Fruit fly (Drosophila melanogaster) whole organism, embryonic: ENCODE measurements around the gene UQCR-14L.

Source experiments
- Abd-B ChIP-seq: fragments of 200-800 bp; sonication (Bioruptor generic); optimal IDR thresholded peaks from 2 replicates; lab custom pipeline; 2018; ENCODE audit warnings: missing biosample characterization, mild to moderate bottlenecking, missing genetic modification characterization, moderate library complexity
- B-H2 ChIP-seq: fragments of 200-800 bp; sonication (Bioruptor generic); optimal IDR thresholded peaks from 2 replicates; lab custom pipeline; 2018; ENCODE audit warnings: missing biosample characterization, mild to moderate bottlenecking, missing genetic modification characterization
- CG10431 ChIP-seq: fragments of 200-800 bp; sonication (Bioruptor generic); optimal IDR thresholded peaks from 3 replicates; lab custom pipeline; 2018; ENCODE audit warnings: missing biosample characterization, mild to moderate bottlenecking, missing genetic modification characterization
- CG12219 ChIP-seq: fragments of 200-800 bp; sonication (Bioruptor generic); optimal IDR thresholded peaks from 3 replicates; lab custom pipeline; 2018; ENCODE audit warnings: missing biosample characterization, mild to moderate bottlenecking, missing genetic modification characterization
- CG12942 ChIP-seq: fragments of 200-800 bp; sonication (Bioruptor generic); optimal IDR thresholded peaks from 3 replicates; lab custom pipeline; 2016; ENCODE audit warnings: missing biosample characterization, missing genetic modification characterization
- CG15269 ChIP-seq: fragments of 200-800 bp; sonication (Bioruptor generic); optimal IDR thresholded peaks from 2 replicates; lab custom pipeline; 2018; ENCODE audit warnings: missing biosample characterization, mild to moderate bottlenecking, missing genetic modification characterization, moderate library complexity
- CG1647 ChIP-seq: fragments of 200-800 bp; sonication (Bioruptor generic); optimal IDR thresholded peaks from 3 replicates; lab custom pipeline; 2016; ENCODE audit warnings: missing biosample characterization, missing genetic modification characterization
- CG16813 ChIP-seq: fragments of 200-800 bp; sonication (Bioruptor generic); IDR thresholded peaks from 3 replicates; pipeline ENCODE4 v1.3.6; 2022; ENCODE audit warnings: missing biosample characterization, missing genetic modification characterization; ENCODE audit not compliant: partially characterized antibody
- CG17328 ChIP-seq: fragments of 200-800 bp; sonication (Bioruptor generic); IDR thresholded peaks from 2 replicates; pipeline ENCODE4 v1.3.6; 2022; ENCODE audit warnings: missing biosample characterization, missing genetic modification characterization
- CG17568 ChIP-seq: fragments of 200-800 bp; sonication (Bioruptor generic); optimal IDR thresholded peaks from 2 replicates; lab custom pipeline; 2018; ENCODE audit warnings: missing biosample characterization, mild to moderate bottlenecking, missing genetic modification characterization, moderate library complexity
- CG17612 ChIP-seq: fragments of 200-800 bp; sonication (Bioruptor generic); IDR thresholded peaks from 2 replicates; pipeline ENCODE4 v1.3.6; 2022; ENCODE audit warnings: missing biosample characterization, missing genetic modification characterization
- CG17912 ChIP-seq: fragments of 200-800 bp; sonication (Bioruptor generic); optimal IDR thresholded peaks from 2 replicates; lab custom pipeline; 2018; ENCODE audit warnings: missing biosample characterization, mild to moderate bottlenecking, missing genetic modification characterization
- CG18262 ChIP-seq: fragments of 200-800 bp; optimal IDR thresholded peaks from 3 replicates; lab custom pipeline; 2019; ENCODE audit warnings: missing biosample characterization, mild to moderate bottlenecking, missing genetic modification characterization, moderate library complexity
- CG1832 ChIP-seq: fragments of 200-800 bp; sonication (Bioruptor generic); optimal IDR thresholded peaks from 2 replicates; lab custom pipeline; 2017; ENCODE audit warnings: missing biosample characterization, mild to moderate bottlenecking, missing genetic modification characterization, inconsistent platforms
- CG2678 ChIP-seq: fragments of 200-800 bp; sonication (Bioruptor generic); optimal IDR thresholded peaks from 3 replicates; lab custom pipeline; 2019; ENCODE audit warnings: missing biosample characterization, mild to moderate bottlenecking, missing genetic modification characterization, moderate library complexity
- CG31365 ChIP-seq: fragments of 200-800 bp; sonication (Bioruptor generic); optimal IDR thresholded peaks from 2 replicates; lab custom pipeline; 2018; ENCODE audit warnings: missing biosample characterization, mild to moderate bottlenecking, missing genetic modification characterization
- CG31441 ChIP-seq: fragments of 200-800 bp; sonication (Bioruptor generic); IDR thresholded peaks from 2 replicates; pipeline ENCODE4 v1.3.6; 2022; ENCODE audit warnings: missing biosample characterization, missing genetic modification characterization
- CG33213 ChIP-seq: fragments of 200-800 bp; sonication (Bioruptor generic); optimal IDR thresholded peaks from 3 replicates; lab custom pipeline; 2016; ENCODE audit warnings: missing biosample characterization, missing genetic modification characterization
- CG8290 ChIP-seq, 3 experiments: fragments of 200-800 bp; sonication (Bioruptor generic); optimal IDR thresholded peaks; 2 replicates each; lab custom pipeline; 2016 to 2019; ENCODE audit warnings: missing biosample characterization in 3 of 3, missing genetic modification characterization in 3 of 3, mild to moderate bottlenecking in 2 of 3, moderate library complexity in 1 of 3
- CTCF ChIP-seq: fragments of 200-800 bp; sonication (Bioruptor generic); optimal IDR thresholded peaks from 2 replicates; lab custom pipeline; 2017; ENCODE audit warnings: missing biosample characterization, mild to moderate bottlenecking, missing genetic modification characterization, moderate library complexity
- Dp ChIP-seq: fragments of 200-800 bp; sonication (Bioruptor generic); optimal IDR thresholded peaks from 2 replicates; lab custom pipeline; 2018; ENCODE audit warnings: missing biosample characterization, mild to moderate bottlenecking, missing genetic modification characterization, moderate library complexity
- Gsc ChIP-seq: fragments of 200-800 bp; sonication (Bioruptor generic); IDR thresholded peaks from 2 replicates; pipeline ENCODE4 v1.3.6; 2022; ENCODE audit warnings: missing biosample characterization, missing genetic modification characterization
- HmgZ ChIP-seq: fragments of 200-800 bp; sonication (Bioruptor generic); optimal IDR thresholded peaks from 2 replicates; lab custom pipeline; 2018; ENCODE audit warnings: missing biosample characterization, mild to moderate bottlenecking, missing genetic modification characterization
- Hr3 ChIP-seq: fragments of 200-800 bp; sonication (Bioruptor generic); optimal IDR thresholded peaks from 3 replicates; lab custom pipeline; 2016; ENCODE audit warnings: missing biosample characterization, missing genetic modification characterization
- Jarid2 ChIP-seq: fragments of 200-800 bp; sonication (Bioruptor generic); optimal IDR thresholded peaks from 3 replicates; lab custom pipeline; 2017; ENCODE audit warnings: mild to moderate bottlenecking, missing biosample characterization, missing genetic modification reagents, missing genetic modification characterization
- NC2β ChIP-seq: fragments of 200-800 bp; sonication (Bioruptor generic); optimal IDR thresholded peaks from 2 replicates; lab custom pipeline; 2016; ENCODE audit warnings: missing biosample characterization, missing genetic modification characterization
- Spps ChIP-seq: fragments of 200-800 bp; sonication (Bioruptor generic); optimal IDR thresholded peaks from 2 replicates; lab custom pipeline; 2018; ENCODE audit warnings: missing biosample characterization, mild to moderate bottlenecking, missing genetic modification characterization
- Sry-β ChIP-seq: fragments of 200-800 bp; sonication (Bioruptor generic); optimal IDR thresholded peaks from 2 replicates; lab custom pipeline; 2018; ENCODE audit warnings: missing biosample characterization, mild to moderate bottlenecking, missing genetic modification characterization, moderate library complexity
- Ssrp ChIP-seq: fragments of 200-800 bp; sonication (Bioruptor generic); optimal IDR thresholded peaks from 2 replicates; lab custom pipeline; 2018; ENCODE audit warnings: missing biosample characterization, mild to moderate bottlenecking, missing genetic modification characterization, moderate library complexity
- Tbp ChIP-seq: fragments of >200 bp; optimal IDR thresholded peaks from 2 replicates; lab custom pipeline; 2018; ENCODE audit warnings: missing biosample characterization, missing genetic modification characterization
- bigmax ChIP-seq: fragments of 200-800 bp; sonication (Bioruptor generic); optimal IDR thresholded peaks from 2 replicates; lab custom pipeline; 2018; ENCODE audit warnings: missing biosample characterization, mild to moderate bottlenecking, missing genetic modification characterization
- cas ChIP-seq: fragments of 200-800 bp; sonication (Bioruptor generic); IDR thresholded peaks from 2 replicates; pipeline ENCODE4 v1.3.6; 2022; ENCODE audit warnings: missing biosample characterization, missing genetic modification characterization
- chif ChIP-seq, 2 experiments: fragments of 200-800 bp; sonication (Bioruptor generic); optimal IDR thresholded peaks; 3 replicates each; lab custom pipeline; 2016; ENCODE audit warnings: missing biosample characterization in 2 of 2, missing genetic modification characterization in 2 of 2
- cwo ChIP-seq: fragments of 200-800 bp; sonication (Bioruptor generic); optimal IDR thresholded peaks from 3 replicates; lab custom pipeline; 2017; ENCODE audit warnings: missing biosample characterization, missing genetic modification characterization, mild to moderate bottlenecking, moderate library complexity, missing genetic modification reagents
- dimm ChIP-seq: fragments of 200-800 bp; sonication (Bioruptor generic); IDR thresholded peaks from 2 replicates; pipeline ENCODE4 v1.3.6; 2022; ENCODE audit warnings: missing biosample characterization, missing genetic modification characterization
- exex ChIP-seq: fragments of 200-800 bp; sonication (Bioruptor generic); optimal IDR thresholded peaks from 4 replicates; lab custom pipeline; 2018; ENCODE audit warnings: missing biosample characterization, mild to moderate bottlenecking, missing genetic modification characterization, moderate library complexity
- fru ChIP-seq: fragments of >200 bp; optimal IDR thresholded peaks from 2 replicates; lab custom pipeline; 2017
- ftz-f1 ChIP-seq: fragments of 200-800 bp; sonication (Bioruptor generic); optimal IDR thresholded peaks from 2 replicates; lab custom pipeline; 2016; ENCODE audit warnings: missing biosample characterization, missing genetic modification characterization
- jigr1 ChIP-seq: fragments of 200-800 bp; sonication (Bioruptor generic); IDR thresholded peaks from 3 replicates; pipeline ENCODE4 v1.3.6; 2022; ENCODE audit warnings: missing biosample characterization, missing genetic modification characterization
- jumu ChIP-seq: fragments of 200-800 bp; sonication (Bioruptor generic); optimal IDR thresholded peaks from 3 replicates; lab custom pipeline; 2016; ENCODE audit warnings: missing biosample characterization, missing genetic modification characterization
- p53 ChIP-seq: fragments of 200-800 bp; sonication (Bioruptor generic); optimal IDR thresholded peaks from 2 replicates; lab custom pipeline; 2016; ENCODE audit warnings: missing biosample characterization, missing genetic modification characterization
- pb ChIP-seq: fragments of 200-800 bp; sonication (Bioruptor generic); optimal IDR thresholded peaks from 3 replicates; lab custom pipeline; 2016; ENCODE audit warnings: missing biosample characterization, missing genetic modification characterization
- pros ChIP-seq: fragments of 200-800 bp; sonication (Bioruptor generic); optimal IDR thresholded peaks from 3 replicates; lab custom pipeline; 2019; ENCODE audit warnings: missing biosample characterization, mild to moderate bottlenecking, missing genetic modification characterization, moderate library complexity
- salm ChIP-seq: fragments of 200-800 bp; sonication (Bioruptor generic); optimal IDR thresholded peaks from 2 replicates; lab custom pipeline; 2018; ENCODE audit warnings: missing biosample characterization, mild to moderate bottlenecking, missing genetic modification characterization
- so ChIP-seq: fragments of 200-800 bp; sonication (Bioruptor generic); IDR thresholded peaks from 3 replicates; pipeline ENCODE4 v1.3.6; 2022; ENCODE audit warnings: missing biosample characterization, missing genetic modification characterization
- ssp ChIP-seq: fragments of 200-800 bp; sonication (Bioruptor generic); IDR thresholded peaks from 2 replicates; pipeline ENCODE4 v1.3.6; 2022; ENCODE audit warnings: missing biosample characterization, missing genetic modification characterization
- tgo ChIP-seq: fragments of 200-800 bp; sonication (Bioruptor generic); IDR thresholded peaks from 3 replicates; pipeline ENCODE4 v1.3.6; 2022; ENCODE audit warnings: missing biosample characterization, missing genetic modification characterization
- tna ChIP-seq: fragments of 200-800 bp; sonication (Bioruptor generic); IDR thresholded peaks from 2 replicates; pipeline ENCODE4 v1.3.6; 2022; ENCODE audit warnings: missing biosample characterization, missing genetic modification characterization; ENCODE audit not compliant: partially characterized antibody
- zfh1 ChIP-seq: fragments of 200-800 bp; sonication (Bioruptor generic); IDR thresholded peaks from 3 replicates; pipeline ENCODE4 v1.3.6; 2022; ENCODE audit warnings: missing biosample characterization, missing genetic modification characterization

UQCR-14L gene

DNA sequence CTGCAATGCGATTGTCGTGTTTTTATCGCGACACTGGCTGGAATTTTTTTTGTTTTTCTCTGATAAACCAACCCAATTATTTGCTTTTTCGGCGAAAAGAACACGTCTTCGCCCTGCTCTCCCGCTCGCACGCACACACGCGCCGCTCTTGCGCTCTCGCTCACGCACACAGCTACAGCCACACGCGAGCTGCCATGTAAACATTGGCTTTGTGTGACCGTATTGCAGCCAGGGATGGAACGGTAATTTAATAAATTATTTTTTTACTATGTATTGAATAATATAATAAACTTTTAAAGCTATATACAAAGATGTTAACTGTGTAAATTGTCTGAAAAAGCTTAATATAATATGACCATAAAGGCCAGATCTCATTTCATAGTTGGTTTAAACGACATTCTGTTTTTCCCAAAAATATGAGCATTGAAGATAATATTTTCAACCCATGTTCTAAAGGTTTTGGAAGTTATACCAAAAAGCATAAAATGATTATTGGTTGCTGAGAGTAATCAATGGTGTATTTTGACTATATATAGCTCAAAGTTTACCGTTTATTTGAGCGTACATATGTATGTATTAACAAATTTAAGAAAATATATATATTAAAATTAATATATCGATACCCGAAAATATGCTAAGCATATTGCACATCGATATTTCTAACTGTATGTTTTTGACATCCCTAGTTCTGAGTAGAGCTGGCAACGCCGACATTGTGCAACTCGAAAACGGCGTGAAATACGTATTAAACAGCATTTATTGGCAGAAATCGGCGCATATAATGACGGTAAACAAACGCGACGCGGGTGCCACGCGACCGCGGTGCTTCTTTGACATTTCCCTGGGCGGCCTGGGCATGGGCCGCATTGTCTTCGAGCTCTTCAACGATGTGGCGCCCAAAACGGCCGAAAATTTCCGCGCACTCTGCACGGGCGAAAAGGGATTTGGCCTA lies 46.1 kb downstream of the UQCR-14L start, which contains the start of the genes Gfat2 and Moca-cyp (continued):
- TF ChIP-seq chif (GFP tag; optimal IDR thresholded peaks at IDR 0.05; lab: Kevin White, UChicago) (no peak), Abd-B (GFP tag; lab: Kevin White, UChicago) (peak; percentile 56), B-H2 (GFP tag; lab: Kevin White, UChicago) (peak; percentile 63), CG12219 (peak; percentile 36), exex (peak; percentile 26), Tbp (GFP tag; lab: Kevin White, UChicago) (no peak), Jarid2 (GFP tag; lab: Kevin White, UChicago) (no peak), jumu (GFP tag; lab: Kevin White, UChicago) (no peak), CG31441 (GFP tag; lab: Robert Waterston, UW) (peak; percentile 70; the same call in 1 of the 2 replicates), Ssrp (tag; lab: Kevin White, UChicago) (peak; percentile 49), CG12942 (GFP tag; lab: Kevin White, UChicago) (peak; percentile 8), HmgZ (tag; lab: Kevin White, UChicago) (peak; percentile 32), ssp (GFP tag; lab: Robert Waterston, UW) (peak; percentile 49), CG17568 (GFP tag; lab: Kevin White, UChicago) (no peak), CG18262 (tag; lab: Kevin White, UChicago) (peak; percentile 69), CG1647 (GFP tag; lab: Kevin White, UChicago) (no peak), Dp (GFP tag; lab: Kevin White, UChicago) (no peak), jigr1 (GFP tag; lab: Robert Waterston, UW) (no peak; the same call in 2 of the 3 replicates), Sry-β (GFP tag; lab: Kevin White, UChicago) (no peak), Hr3 (GFP tag; lab: Kevin White, UChicago) (peak; percentile 71), cas (GFP tag; lab: Robert Waterston, UW) (peak; percentile 43; the same call in 1 of the 2 replicates), ftz-f1 (GFP tag; lab: Kevin White, UChicago) (no peak), fru (lab: Kevin White, UChicago) (no peak), Spps (tag; lab: Kevin White, UChicago) (no peak), zfh1 (peak; percentile 65; the same call in 2 of the 3 replicates), NC2β (GFP tag; lab: Kevin White, UChicago) (no peak), p53 (GFP tag; lab: Kevin White, UChicago) (no peak), CG2678 (tag; lab: Kevin White, UChicago) (peak; percentile 68), so (GFP tag; lab: Robert Waterston, UW) (0 out of 3 replicates have a peak, but pooled peaks have one; percentile 56), CG1832 (GFP tag; lab: Kevin White, UChicago) (peak; percentile 96), CG17912 (no peak), CG10431 (GFP tag; lab: Kevin White, UChicago) (peak; percentile 99), dimm (GFP tag; lab: Robert Waterston, UW) (no peak), CG16813 (GFP tag; lab: Robert Waterston, UW) (peak; percentile 73), pros (GFP tag; lab: Kevin White, UChicago) (peak; percentile 11), pb (GFP tag; lab: Kevin White, UChicago) (no peak), salm (tag; lab: Kevin White, UChicago) (no peak), Gsc (no peak), cwo (GFP tag; lab: Kevin White, UChicago) (peak; percentile 52), CG31365 (tag; lab: Kevin White, UChicago) (no peak), CTCF (GFP tag; lab: Kevin White, UChicago) (peak; percentile 32), tna (GFP tag; lab: Robert Waterston, UW) (no peak), CG15269 (peak; percentile 68), bigmax (GFP tag; lab: Kevin White, UChicago) (peak; percentile 33), tgo (GFP tag; lab: Robert Waterston, UW) (peak; percentile 61), CG33213 (GFP tag; lab: Kevin White, UChicago) (no peak), CG17328 (GFP tag; lab: Robert Waterston, UW) (peak; percentile 49), CG17612 (GFP tag; lab: Robert Waterston, UW) (no peak), CG8290 (GFP tag; optimal IDR thresholded peaks at IDR 0.05; lab: Kevin White, UChicago) (peak; percentile 49), CG8290 (tag; optimal IDR thresholded peaks at IDR 0.05; lab: Kevin White, UChicago) (peak; percentile 13 to 67)
